Fruit fly (Drosophila melanogaster) whole organism, embryonic: ENCODE measurements around the gene CG18281.
A peak's percentile ranks its signal among the peaks of the same experiment; 100 is the strongest.

Source experiments
- Ada2b ChIP-seq: fragments of 200-800 bp; sonication (Bioruptor generic); IDR thresholded peaks from 2 replicates; pipeline ENCODE4 v1.3.6; 2022; ENCODE audit warnings: missing biosample characterization, missing genetic modification characterization
- Antp ChIP-seq: fragments of 200-800 bp; sonication (Bioruptor generic); optimal IDR thresholded peaks from 3 replicates; lab custom pipeline; 2016; ENCODE audit warnings: missing biosample characterization, missing genetic modification characterization
- Atf3 ChIP-seq: fragments of 200-800 bp; sonication (Bioruptor generic); optimal IDR thresholded peaks from 3 replicates; lab custom pipeline; 2016; ENCODE audit warnings: missing biosample characterization, missing genetic modification characterization
- Bgb ChIP-seq: fragments of 200-800 bp; sonication (Bioruptor generic); IDR thresholded peaks from 2 replicates; pipeline ENCODE4 v1.3.6; 2022; ENCODE audit warnings: missing biosample characterization, missing genetic modification characterization; ENCODE audit not compliant: partially characterized antibody
- CG10959 ChIP-seq: fragments of 200-800 bp; sonication (Bioruptor generic); IDR thresholded peaks from 2 replicates; pipeline ENCODE4 v1.3.6; 2022; ENCODE audit warnings: missing biosample characterization, missing genetic modification characterization
- CG11696 ChIP-seq: fragments of 200-800 bp; sonication (Bioruptor generic); IDR thresholded peaks from 2 replicates; pipeline ENCODE4 v1.3.6; 2022; ENCODE audit warnings: missing biosample characterization, missing genetic modification characterization
- CG12236 ChIP-seq: fragments of 200-800 bp; sonication (Bioruptor generic); optimal IDR thresholded peaks from 2 replicates; lab custom pipeline; 2016; ENCODE audit warnings: missing biosample characterization, missing genetic modification characterization
- CG12942 ChIP-seq: fragments of 200-800 bp; sonication (Bioruptor generic); optimal IDR thresholded peaks from 3 replicates; lab custom pipeline; 2016; ENCODE audit warnings: missing biosample characterization, missing genetic modification characterization
- CG13287 ChIP-seq: fragments of 200-800 bp; sonication (Bioruptor generic); IDR thresholded peaks from 2 replicates; pipeline ENCODE4 v1.3.6; 2022; ENCODE audit warnings: missing biosample characterization, missing genetic modification characterization; ENCODE audit not compliant: partially characterized antibody
- CG1602 ChIP-seq: fragments of 200-800 bp; sonication (Bioruptor generic); optimal IDR thresholded peaks from 3 replicates; lab custom pipeline; 2016; ENCODE audit warnings: missing biosample characterization, missing genetic modification characterization
- CG16779 ChIP-seq: fragments of 200-800 bp; sonication (Bioruptor generic); IDR thresholded peaks from 2 replicates; pipeline ENCODE4 v1.3.6; 2022; ENCODE audit warnings: missing biosample characterization, missing genetic modification characterization
- CG31388 ChIP-seq: fragments of 200-800 bp; sonication (Bioruptor generic); optimal IDR thresholded peaks from 2 replicates; lab custom pipeline; 2016; ENCODE audit warnings: missing biosample characterization, missing genetic modification characterization
- CG32767 ChIP-seq: fragments of 200-800 bp; sonication (Bioruptor generic); IDR thresholded peaks from 2 replicates; pipeline ENCODE4 v1.3.6; 2022; ENCODE audit warnings: missing biosample characterization, missing genetic modification characterization
- CG33557 ChIP-seq: fragments of 200-800 bp; sonication (Bioruptor generic); optimal IDR thresholded peaks from 2 replicates; lab custom pipeline; 2019; ENCODE audit warnings: missing biosample characterization, mild to moderate bottlenecking, missing genetic modification characterization, moderate library complexity
- CG7786 ChIP-seq: fragments of 200-800 bp; sonication (Bioruptor generic); optimal IDR thresholded peaks from 2 replicates; lab custom pipeline; 2016; ENCODE audit warnings: missing biosample characterization, missing genetic modification characterization
- CG7963 ChIP-seq: fragments of 200-800 bp; sonication (Bioruptor generic); IDR thresholded peaks from 3 replicates; pipeline ENCODE4 v1.3.6; 2022; ENCODE audit warnings: missing biosample characterization, missing genetic modification characterization; ENCODE audit not compliant: partially characterized antibody
- CG8924 ChIP-seq: fragments of 200-800 bp; optimal IDR thresholded peaks from 3 replicates; lab custom pipeline; 2019; ENCODE audit warnings: missing biosample characterization, mild to moderate bottlenecking, missing genetic modification characterization, moderate library complexity
- E2f1 ChIP-seq: fragments of 200-800 bp; sonication (Bioruptor generic); IDR thresholded peaks from 2 replicates; pipeline ENCODE4 v1.3.6; 2022; ENCODE audit warnings: missing biosample characterization, missing genetic modification characterization
- Gsc ChIP-seq: fragments of 200-800 bp; sonication (Bioruptor generic); IDR thresholded peaks from 2 replicates; pipeline ENCODE4 v1.3.6; 2022; ENCODE audit warnings: missing biosample characterization, missing genetic modification characterization
- HLHmδ ChIP-seq: fragments of 200-800 bp; sonication (Bioruptor generic); optimal IDR thresholded peaks from 2 replicates; lab custom pipeline; 2018; ENCODE audit warnings: missing biosample characterization, mild to moderate bottlenecking, missing genetic modification characterization, moderate library complexity
- Hr51 ChIP-seq, 2 experiments: fragments of 200-800 bp; sonication (Bioruptor generic); optimal IDR thresholded peaks; 2 replicates in 1 of 2; 3 replicates in 1 of 2; lab custom pipeline; 2016 to 2018; ENCODE audit warnings: missing biosample characterization in 2 of 2, missing genetic modification characterization in 2 of 2, mild to moderate bottlenecking in 1 of 2, moderate library complexity in 1 of 2
- Lpt ChIP-seq: fragments of >200 bp; optimal IDR thresholded peaks from 2 replicates; lab custom pipeline; 2018; ENCODE audit warnings: missing biosample characterization, missing genetic modification characterization
- MTF-1 ChIP-seq: fragments of 200-800 bp; sonication (Bioruptor generic); optimal IDR thresholded peaks from 2 replicates; lab custom pipeline; 2018; ENCODE audit warnings: missing biosample characterization, mild to moderate bottlenecking, missing genetic modification characterization, borderline replicate concordance
- Max ChIP-seq: fragments of 200-800 bp; sonication (Bioruptor generic); optimal IDR thresholded peaks from 2 replicates; lab custom pipeline; 2016; ENCODE audit warnings: missing biosample characterization, mild to moderate bottlenecking, missing genetic modification characterization
- Med ChIP-seq: fragments of 200-800 bp; sonication (Bioruptor generic); peaks from one replicate; lab custom pipeline; 2016; ENCODE audit warnings: missing biosample characterization, missing genetic modification characterization, mild to moderate bottlenecking, inconsistent platforms, moderate library complexity
- NC2α ChIP-seq: fragments of 200-800 bp; sonication (Bioruptor generic); optimal IDR thresholded peaks from 2 replicates; lab custom pipeline; 2016; ENCODE audit warnings: missing biosample characterization, missing genetic modification characterization
- NK7.1 ChIP-seq: fragments of 200-800 bp; sonication (Bioruptor generic); optimal IDR thresholded peaks from 3 replicates; lab custom pipeline; 2016; ENCODE audit warnings: missing biosample characterization, missing genetic modification characterization
- Oli ChIP-seq: fragments of 200-800 bp; sonication (Bioruptor generic); optimal IDR thresholded peaks from 2 replicates; lab custom pipeline; 2018; ENCODE audit warnings: missing biosample characterization, mild to moderate bottlenecking, missing genetic modification characterization, moderate library complexity
- Ssrp ChIP-seq: fragments of 200-800 bp; sonication (Bioruptor generic); optimal IDR thresholded peaks from 2 replicates; lab custom pipeline; 2018; ENCODE audit warnings: missing biosample characterization, mild to moderate bottlenecking, missing genetic modification characterization, moderate library complexity
- amos ChIP-seq: fragments of 200-800 bp; sonication (Bioruptor generic); IDR thresholded peaks from 2 replicates; pipeline ENCODE4 v1.3.6; 2022; ENCODE audit warnings: missing biosample characterization, missing genetic modification characterization; ENCODE audit not compliant: partially characterized antibody
- bsh ChIP-seq, 2 experiments: fragments of 200-800 bp; sonication (Bioruptor generic); optimal IDR thresholded peaks; 2 replicates each; lab custom pipeline; 2017 to 2018; ENCODE audit warnings: mild to moderate bottlenecking in 2 of 2, missing biosample characterization in 2 of 2, missing genetic modification characterization in 2 of 2, moderate library complexity in 1 of 2
- chn ChIP-seq: fragments of 200-800 bp; sonication (Bioruptor generic); optimal IDR thresholded peaks from 2 replicates; lab custom pipeline; 2016; ENCODE audit warnings: missing biosample characterization, missing genetic modification characterization
- croc ChIP-seq: fragments of 200-800 bp; sonication (Bioruptor generic); conservative IDR thresholded peaks from 3 replicates; pipeline ENCODE4 v1.3.6; 2022; ENCODE audit warnings: missing biosample characterization, missing genetic modification characterization
- crp ChIP-seq, 2 experiments: fragments of 200-800 bp; sonication (Bioruptor generic); optimal IDR thresholded peaks; 2 replicates in 1 of 2; 3 replicates in 1 of 2; lab custom pipeline; 2017; ENCODE audit warnings: missing biosample characterization in 2 of 2, missing genetic modification characterization in 2 of 2, mild to moderate bottlenecking in 1 of 2, moderate library complexity in 1 of 2
- disco-r ChIP-seq: fragments of 200-800 bp; sonication (Bioruptor generic); optimal IDR thresholded peaks from 2 replicates; lab custom pipeline; 2016; ENCODE audit warnings: missing biosample characterization, missing genetic modification characterization
- dm ChIP-seq: fragments of 200-800 bp; sonication (Bioruptor generic); optimal IDR thresholded peaks from 3 replicates; lab custom pipeline; 2016; ENCODE audit warnings: missing biosample characterization, missing genetic modification characterization
- dpn ChIP-seq, 2 experiments: fragments of 200-800 bp; sonication (Bioruptor generic); optimal IDR thresholded peaks; 3 replicates each; lab custom pipeline; 2016; ENCODE audit warnings: missing biosample characterization in 2 of 2, missing genetic modification characterization in 2 of 2
- gcm ChIP-seq: fragments of 200-800 bp; sonication (Bioruptor generic); optimal IDR thresholded peaks from 2 replicates; lab custom pipeline; 2019; ENCODE audit warnings: missing biosample characterization, mild to moderate bottlenecking, missing genetic modification characterization, moderate library complexity
- hb ChIP-seq: fragments of 200-800 bp; sonication (Bioruptor generic); IDR thresholded peaks from 3 replicates; pipeline ENCODE4 v1.3.6; 2022; ENCODE audit warnings: missing biosample characterization, missing genetic modification characterization; ENCODE audit not compliant: partially characterized antibody
- inv ChIP-seq: fragments of 200-800 bp; sonication (Bioruptor generic); IDR thresholded peaks from 2 replicates; pipeline ENCODE4 v1.3.6; 2022; ENCODE audit warnings: missing biosample characterization, missing genetic modification characterization; ENCODE audit not compliant: partially characterized antibody
- kni ChIP-seq: fragments of 200-800 bp; sonication (Bioruptor generic); optimal IDR thresholded peaks from 3 replicates; lab custom pipeline; 2017; ENCODE audit warnings: mild to moderate bottlenecking, missing biosample characterization, missing genetic modification reagents, missing genetic modification characterization
- mam ChIP-seq: fragments of 200-800 bp; sonication (Bioruptor generic); optimal IDR thresholded peaks from 3 replicates; lab custom pipeline; 2016; ENCODE audit warnings: missing biosample characterization, missing genetic modification characterization
- nerfin-1 ChIP-seq: fragments of 200-800 bp; sonication (Bioruptor generic); optimal IDR thresholded peaks from 3 replicates; lab custom pipeline; 2019; ENCODE audit warnings: missing biosample characterization, mild to moderate bottlenecking, missing genetic modification characterization, moderate library complexity
- repo ChIP-seq: fragments of 200-800 bp; sonication (Bioruptor generic); optimal IDR thresholded peaks from 2 replicates; lab custom pipeline; 2016; ENCODE audit warnings: missing biosample characterization, missing genetic modification characterization
- scrt ChIP-seq: fragments of 200-800 bp; sonication (Bioruptor generic); optimal IDR thresholded peaks from 2 replicates; lab custom pipeline; 2018; ENCODE audit warnings: missing biosample characterization, mild to moderate bottlenecking, missing genetic modification characterization, moderate library complexity
- seq ChIP-seq: fragments of 200-800 bp; sonication (Bioruptor generic); IDR thresholded peaks from 2 replicates; pipeline ENCODE4 v1.3.6; 2022; ENCODE audit warnings: missing biosample characterization, missing genetic modification characterization
- sim ChIP-seq: fragments of 200-800 bp; sonication (Bioruptor generic); IDR thresholded peaks from 2 replicates; pipeline ENCODE4 v1.3.6; 2022; ENCODE audit warnings: missing biosample characterization, missing genetic modification characterization
- sisA ChIP-seq: fragments of 200-800 bp; sonication (Bioruptor generic); IDR thresholded peaks from 2 replicates; pipeline ENCODE4 v1.3.6; 2022; ENCODE audit warnings: missing biosample characterization, missing genetic modification characterization

Gene CG18281

dm6 chr3L:20509121-20509934 is 9.7 kb downstream of the CG18281 start (continued):
- TF ChIP-seq kni (peak; percentile 57), Oli (tag; lab: Kevin White, UChicago) (peak; percentile 84), CG31388 (GFP tag; lab: Kevin White, UChicago) (no peak), scrt (GFP tag; lab: Kevin White, UChicago) (peak; percentile 78), bsh (GFP tag; optimal IDR thresholded peaks at IDR 0.05; lab: Kevin White, UChicago) (peak; percentile 69 to 82), CG7786 (GFP tag; lab: Kevin White, UChicago) (peak; percentile 69), Hr51 (GFP tag; optimal IDR thresholded peaks at IDR 0.05; lab: Kevin White, UChicago) (peak; percentile 58 to 84), chn (GFP tag; lab: Kevin White, UChicago) (peak; percentile 35), Bgb (GFP tag; lab: Robert Waterston, UW) (no peak), CG32767 (GFP tag; lab: Robert Waterston, UW) (peak; percentile 60; the same call in 1 of the 2 replicates), inv (GFP tag; lab: Robert Waterston, UW) (no peak), repo (peak; percentile 34), CG10959 (GFP tag; lab: Robert Waterston, UW) (no peak), E2f1 (no peak), NC2α (peak; percentile 25), CG33557 (GFP tag; lab: Kevin White, UChicago) (peak; percentile 59), hb (no peak), CG8924 (tag; lab: Kevin White, UChicago) (peak; percentile 90), NK7.1 (GFP tag; lab: Kevin White, UChicago) (peak; percentile 41), croc (peak; percentile 21; the same call in 1 of the 3 replicates), amos (no peak), CG7963 (GFP tag; lab: Robert Waterston, UW) (no peak), seq (GFP tag; lab: Robert Waterston, UW) (no peak), Ssrp (peak; percentile 71), CG13287 (GFP tag; lab: Robert Waterston, UW) (no peak), disco-r (GFP tag; lab: Kevin White, UChicago) (peak; percentile 55), Lpt (GFP tag; lab: Kevin White, UChicago) (no peak), sisA (GFP tag; lab: Robert Waterston, UW) (no peak; the same call in 1 of the 2 replicates), gcm (peak; percentile 69), HLHmδ (no peak), dm (GFP tag; lab: Kevin White, UChicago) (peak; percentile 14), CG1602 (peak; percentile 60), Gsc (GFP tag; lab: Robert Waterston, UW) (no peak), Max (peak; percentile 82), sim (GFP tag; lab: Robert Waterston, UW) (no peak), crp (GFP tag; optimal IDR thresholded peaks at IDR 0.05; lab: Kevin White, UChicago) (peak in 1 of 2 experiments; percentile 28), MTF-1 (GFP tag; lab: Kevin White, UChicago) (no peak), CG12942 (GFP tag; lab: Kevin White, UChicago) (no peak), mam (GFP tag; lab: Kevin White, UChicago) (peak; percentile 64), dpn (GFP tag; optimal IDR thresholded peaks at IDR 0.05; lab: Kevin White, UChicago) (peak; percentile 66 to 76), Antp (GFP tag; lab: Kevin White, UChicago) (peak; percentile 5), nerfin-1 (tag; lab: Kevin White, UChicago) (peak; percentile 66), CG12236 (peak; percentile 35), CG11696 (GFP tag; lab: Robert Waterston, UW) (no peak), Ada2b (peak; percentile 39; the same call in 1 of the 2 replicates), CG16779 (GFP tag; lab: Robert Waterston, UW) (no peak), Atf3 (peak; percentile 42), Med (GFP tag; lab: Kevin White, UChicago) (peak; percentile 88)
